Worm (Caenorhabditis elegans): ENCODE results near the gene mtl-2.

The mtl-2 gene

ce11 chrV:14008353-14008859 is 10.1 kb downstream of the mtl-2 start (continued):
- peak; percentile 16; the same call in 1 of the 2 replicates for TF ChIP-seq F33H1.4 (GFP tag; IDR thresholded peaks at IDR 0.05)
- TF ChIP-seq lin-26 (GFP tag; IDR thresholded peaks at IDR 0.05) = peak; percentile 30; the same call in 1 of the 2 replicates
- peak; percentile 47 for TF ChIP-seq ztf-26 (tag; optimal IDR thresholded peaks at IDR 0.05)
- no peak for TF ChIP-seq ama-1 (optimal IDR thresholded peaks at IDR 0.05)
- peak; percentile 32 to 69 for TF ChIP-seq ama-1 (GFP tag; optimal IDR thresholded peaks at IDR 0.05)
- peak; percentile 62; the same call in 1 of the 2 replicates for TF ChIP-seq nfyb-1 (GFP tag; IDR thresholded peaks at IDR 0.05)
- TF ChIP-seq pbrm-1 (GFP tag; IDR thresholded peaks at IDR 0.05) = peak; percentile 59; the same call in 1 of the 2 replicates
- TF ChIP-seq ceh-100 (GFP tag; IDR thresholded peaks at IDR 0.05) = no peak
- TF ChIP-seq die-1 (tag; optimal IDR thresholded peaks at IDR 0.05) = peak; percentile 30
- peak; percentile 4 for TF ChIP-seq ztf-22 (GFP tag; optimal IDR thresholded peaks at IDR 0.05)
- TF ChIP-seq repo-1 (tag; optimal IDR thresholded peaks at IDR 0.05) = peak; percentile 77
- no peak for TF ChIP-seq F23B12.7 (tag; optimal IDR thresholded peaks at IDR 0.05; ENCODE audit: insufficient read depth)

ce11 chrV:14006819-14007218 is 11.7 kb downstream of the mtl-2 start:
- TF ChIP-seq ceh-58 (GFP tag; IDR thresholded peaks at IDR 0.05) (no peak), zfh-2 (GFP tag; conservative IDR thresholded peaks at IDR 0.05) (0 out of 2 replicates have a peak, but pooled peaks have one; percentile 16)

DNA sequence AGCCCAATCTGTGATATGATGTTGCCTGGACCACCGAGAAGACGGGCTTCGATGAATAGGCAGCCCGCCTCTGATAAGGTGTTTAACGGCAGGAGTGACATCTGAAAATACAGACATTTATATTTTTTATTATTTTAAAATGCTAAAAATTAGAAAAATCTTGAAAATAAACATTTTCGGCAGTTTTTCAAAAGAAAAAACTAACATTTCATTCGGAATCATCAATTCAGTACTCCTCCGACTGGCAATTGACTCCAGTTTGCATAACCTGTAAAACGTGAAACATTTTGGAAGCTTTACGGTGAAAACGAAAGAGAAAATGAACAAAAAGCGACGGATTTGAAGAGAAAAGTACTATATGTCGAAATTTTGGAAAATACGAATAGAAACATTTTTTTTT is 12.7 kb downstream of the mtl-2 start, which contains the start of gene ric-7:
ric-7 (minus strand) TSS at position 101 of the 400 bp plus-strand sequence.
- TF ChIP-seq nfya-2 (GFP tag; IDR thresholded peaks at IDR 0.05) (no peak), lin-35 (GFP tag; optimal IDR thresholded peaks at IDR 0.05) (no peak), Y56A3A.18 (GFP tag; IDR thresholded peaks at IDR 0.05) (no peak), F10E7.11 (tag; optimal IDR thresholded peaks at IDR 0.05) (no peak), dpl-1 (GFP tag; optimal IDR thresholded peaks at IDR 0.05) (no peak), B0019.2 (GFP tag; conservative IDR thresholded peaks at IDR 0.05) (no peak), ztf-28 (GFP tag; IDR thresholded peaks at IDR 0.05) (no peak), tlf-1 (GFP tag; optimal IDR thresholded peaks at IDR 0.05) (no peak), ceh-91 (GFP tag; IDR thresholded peaks at IDR 0.05) (no peak), F22D6.2 (tag; optimal IDR thresholded peaks at IDR 0.05) (no peak), hmg-20 (GFP tag; IDR thresholded peaks at IDR 0.05) (no peak), tbx-9 (tag; optimal IDR thresholded peaks at IDR 0.05; ENCODE audit: borderline replicate concordance) (no peak), hlh-26 (GFP tag; conservative IDR thresholded peaks at IDR 0.05) (no peak)

ce11 chrV:14004342-14004741 is 14.1 kb downstream of the mtl-2 start:
- TF ChIP-seq ztf-3 (GFP tag; optimal IDR thresholded peaks at IDR 0.05) (no peak), cebp-1 (GFP tag; IDR thresholded peaks at IDR 0.05) (no peak), cebp-1 (tag; optimal IDR thresholded peaks at IDR 0.05) (peak; percentile 42)

DNA sequence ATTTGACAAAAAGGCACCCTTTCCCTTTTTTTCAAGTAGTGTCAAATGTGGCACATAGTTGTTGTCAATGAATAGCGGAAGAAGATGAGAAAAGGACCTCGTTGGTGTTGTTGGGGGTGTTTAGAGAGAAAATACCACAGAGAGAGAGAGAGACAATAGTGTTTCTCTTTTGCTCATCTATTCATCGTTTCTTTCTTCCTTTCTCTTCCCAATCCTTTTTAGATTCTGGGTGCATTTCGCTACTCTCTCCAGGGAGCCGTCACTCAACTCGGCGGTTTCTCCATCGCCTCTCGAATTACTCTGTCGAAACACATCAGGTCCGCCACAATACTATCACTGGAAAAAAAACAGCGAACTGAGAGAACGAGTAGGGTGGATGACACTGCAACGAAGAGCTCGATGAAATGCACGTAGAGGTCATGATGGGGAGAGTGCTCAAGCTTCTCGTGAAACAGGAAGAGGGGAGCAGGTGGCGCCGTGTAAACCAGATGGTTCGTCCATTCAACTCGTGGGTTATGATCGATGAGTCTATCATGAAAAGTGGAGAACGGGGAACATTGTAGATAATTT is 14.8 kb downstream of the mtl-2 start:
- TF ChIP-seq zfh-2 (GFP tag; conservative IDR thresholded peaks at IDR 0.05) (peak; percentile 21; the same call in 1 of the 2 replicates), Y53F4B.3 (GFP tag; IDR thresholded peaks at IDR 0.05) (no peak), cebp-1 (GFP tag; IDR thresholded peaks at IDR 0.05) (no peak), cebp-1 (tag; optimal IDR thresholded peaks at IDR 0.05) (peak; percentile 17)

Measured in whole organism, young adult.